Worm (Caenorhabditis elegans) whole organism, late embryonic: ENCODE measurements around the gene mpst-7.

Experiments used
- C38D4.7 ChIP-seq: fragments of 200-800 bp; sonication (Bioruptor generic); optimal IDR thresholded peaks from 2 replicates; lab custom pipeline; 2018; ENCODE audit warnings: mild to moderate bottlenecking, missing genetic modification characterization, moderate library complexity, missing compliant biosample characterization
- K09A11.1 ChIP-seq: sonication (generic microtip); optimal IDR thresholded peaks from 2 replicates; lab custom pipeline; 2017; ENCODE audit warnings: antibody characterized with exemption, mild to moderate bottlenecking, missing genetic modification characterization, missing compliant biosample characterization; ENCODE audit not compliant: insufficient read depth
- Y22D7AL.16 ChIP-seq: sonication (generic microtip); optimal IDR thresholded peaks from 2 replicates; lab custom pipeline; 2016; ENCODE audit warnings: missing genetic modification characterization, missing compliant biosample characterization
- ama-1 ChIP-seq: fragments of 150-350 bp; optimal IDR thresholded peaks from 2 replicates; lab custom pipeline; 2014
- ceh-14 ChIP-seq: sonication (generic microtip); optimal IDR thresholded peaks from 2 replicates; lab custom pipeline; 2016; ENCODE audit warnings: missing genotype, missing genetic modification characterization, missing compliant biosample characterization
- ceh-18 ChIP-seq: sonication (generic microtip); optimal IDR thresholded peaks from 2 replicates; lab custom pipeline; 2016; ENCODE audit warnings: missing genetic modification characterization, missing compliant biosample characterization
- ceh-2 ChIP-seq: sonication (generic microtip); optimal IDR thresholded peaks from 2 replicates; lab custom pipeline; 2016; ENCODE audit warnings: missing genotype, missing genetic modification characterization, missing compliant biosample characterization
- ceh-31 ChIP-seq: sonication (generic microtip); optimal IDR thresholded peaks from 2 replicates; lab custom pipeline; 2016; ENCODE audit warnings: missing genetic modification characterization, missing compliant biosample characterization
- ceh-34 ChIP-seq: sonication (generic microtip); optimal IDR thresholded peaks from 2 replicates; lab custom pipeline; 2016; ENCODE audit warnings: mild to moderate bottlenecking, missing genetic modification characterization, missing compliant biosample characterization
- ceh-48 ChIP-seq: sonication (generic microtip); optimal IDR thresholded peaks from 2 replicates; lab custom pipeline; 2016; ENCODE audit warnings: missing genetic modification characterization, inconsistent platforms, missing compliant biosample characterization
- ceh-6 ChIP-seq: fragments of 200-800 bp; sonication (Bioruptor generic); optimal IDR thresholded peaks from 2 replicates; lab custom pipeline; 2018; ENCODE audit warnings: mild to moderate bottlenecking, missing genetic modification characterization, missing compliant biosample characterization
- ceh-9 ChIP-seq: sonication (generic microtip); optimal IDR thresholded peaks from 2 replicates; lab custom pipeline; 2016; ENCODE audit warnings: mild to moderate bottlenecking, missing genetic modification characterization, inconsistent platforms, missing compliant biosample characterization
- dmd-4 ChIP-seq: sonication (generic microtip); optimal IDR thresholded peaks from 2 replicates; lab custom pipeline; 2016; ENCODE audit warnings: borderline replicate concordance, missing genetic modification characterization, missing compliant biosample characterization
- dve-1 ChIP-seq: sonication (generic microtip); optimal IDR thresholded peaks from 2 replicates; lab custom pipeline; 2017; ENCODE audit warnings: antibody characterized with exemption, mild to moderate bottlenecking, missing genetic modification characterization, missing compliant biosample characterization
- elt-2 ChIP-seq: sonication (generic microtip); optimal IDR thresholded peaks from 2 replicates; lab custom pipeline; 2016; ENCODE audit warnings: missing genetic modification reagents, missing genetic modification characterization, missing compliant biosample characterization
- elt-4 ChIP-seq: sonication (generic microtip); optimal IDR thresholded peaks from 2 replicates; lab custom pipeline; 2016; ENCODE audit warnings: missing genetic modification characterization, missing compliant biosample characterization
- ets-4 ChIP-seq: sonication (generic microtip); optimal IDR thresholded peaks from 2 replicates; lab custom pipeline; 2016; ENCODE audit warnings: missing genetic modification characterization, missing compliant biosample characterization
- fax-1 ChIP-seq: sonication (generic microtip); optimal IDR thresholded peaks from 2 replicates; lab custom pipeline; 2016; ENCODE audit warnings: missing genotype, missing genetic modification characterization, missing compliant biosample characterization
- fkh-10 ChIP-seq: fragments of 150-350 bp; optimal IDR thresholded peaks from 2 replicates; lab custom pipeline; 2014; ENCODE audit warnings: missing biosample characterization, missing genetic modification reagents, missing genetic modification characterization
- hlh-30 ChIP-seq: sonication (generic microtip); optimal IDR thresholded peaks from 2 replicates; lab custom pipeline; 2017; ENCODE audit warnings: antibody characterized with exemption, missing genetic modification characterization, missing compliant biosample characterization; ENCODE audit not compliant: insufficient read depth
- hlh-6 ChIP-seq: sonication (generic microtip); optimal IDR thresholded peaks from 2 replicates; lab custom pipeline; 2016; ENCODE audit warnings: missing genotype, missing genetic modification characterization, missing compliant biosample characterization
- hlh-8 ChIP-seq: sonication (generic microtip); optimal IDR thresholded peaks from 2 replicates; lab custom pipeline; 2016; ENCODE audit warnings: missing genotype, missing genetic modification characterization, missing compliant biosample characterization
- lin-11 ChIP-seq: fragments of 200-800 bp; sonication (Bioruptor generic); optimal IDR thresholded peaks from 2 replicates; lab custom pipeline; 2018; ENCODE audit warnings: mild to moderate bottlenecking, missing genetic modification characterization, missing compliant biosample characterization
- nfya-1 ChIP-seq: sonication (generic microtip); optimal IDR thresholded peaks from 2 replicates; lab custom pipeline; 2017; ENCODE audit warnings: missing genetic modification characterization, mild to moderate bottlenecking, missing compliant biosample characterization, antibody characterized with exemption, moderate library complexity
- npax-4 ChIP-seq: sonication (generic microtip); optimal IDR thresholded peaks from 2 replicates; lab custom pipeline; 2016; ENCODE audit warnings: missing genetic modification characterization, missing compliant biosample characterization
- odd-2 ChIP-seq: sonication (generic microtip); optimal IDR thresholded peaks from 2 replicates; lab custom pipeline; 2017; ENCODE audit warnings: antibody characterized with exemption, mild to moderate bottlenecking, missing genetic modification characterization, missing compliant biosample characterization
- pat-9 ChIP-seq: fragments of 200-800 bp; sonication (Bioruptor generic); optimal IDR thresholded peaks from 2 replicates; lab custom pipeline; 2018; ENCODE audit warnings: mild to moderate bottlenecking, missing genetic modification characterization, moderate library complexity, missing compliant biosample characterization
- pax-1 ChIP-seq: fragments of 150-350 bp; optimal IDR thresholded peaks from 2 replicates; lab custom pipeline; 2014; ENCODE audit warnings: missing biosample characterization, missing genetic modification characterization
- pha-2 ChIP-seq: sonication (generic microtip); optimal IDR thresholded peaks from 2 replicates; lab custom pipeline; 2017; ENCODE audit warnings: mild to moderate bottlenecking, missing genetic modification characterization, missing compliant biosample characterization
- pros-1 ChIP-seq: fragments of 150-350 bp; optimal IDR thresholded peaks from 2 replicates; lab custom pipeline; 2014; ENCODE audit warnings: missing biosample characterization, missing genetic modification reagents, missing genetic modification characterization
- ref-2 ChIP-seq: sonication (generic microtip); optimal IDR thresholded peaks from 2 replicates; lab custom pipeline; 2016; ENCODE audit warnings: missing genetic modification characterization, missing compliant biosample characterization
- sox-2 ChIP-seq: fragments of 200-800 bp; sonication (Bioruptor generic); IDR thresholded peaks from 2 replicates; pipeline ENCODE4 v1.3.6; 2022; ENCODE audit warnings: missing genetic modification reagents, missing genetic modification characterization, missing compliant biosample characterization
- tbx-2 ChIP-seq: sonication (generic microtip); optimal IDR thresholded peaks from 2 replicates; lab custom pipeline; 2016; ENCODE audit warnings: missing genetic modification characterization, missing compliant biosample characterization
- tbx-7 ChIP-seq: sonication (generic microtip); optimal IDR thresholded peaks from 2 replicates; lab custom pipeline; 2016; ENCODE audit warnings: missing genotype, missing genetic modification characterization, missing compliant biosample characterization
- ttx-3 ChIP-seq: sonication (generic microtip); optimal IDR thresholded peaks from 2 replicates; lab custom pipeline; 2016; ENCODE audit warnings: missing genetic modification reagents, missing genetic modification characterization, missing compliant biosample characterization
- unc-42 ChIP-seq: sonication (generic microtip); optimal IDR thresholded peaks from 2 replicates; lab custom pipeline; 2016; ENCODE audit warnings: missing genotype, missing genetic modification characterization, missing compliant biosample characterization
- ztf-16 ChIP-seq: sonication (generic microtip); optimal IDR thresholded peaks from 2 replicates; lab custom pipeline; 2017; ENCODE audit warnings: missing genetic modification characterization, missing compliant biosample characterization

The mpst-7 gene

DNA sequence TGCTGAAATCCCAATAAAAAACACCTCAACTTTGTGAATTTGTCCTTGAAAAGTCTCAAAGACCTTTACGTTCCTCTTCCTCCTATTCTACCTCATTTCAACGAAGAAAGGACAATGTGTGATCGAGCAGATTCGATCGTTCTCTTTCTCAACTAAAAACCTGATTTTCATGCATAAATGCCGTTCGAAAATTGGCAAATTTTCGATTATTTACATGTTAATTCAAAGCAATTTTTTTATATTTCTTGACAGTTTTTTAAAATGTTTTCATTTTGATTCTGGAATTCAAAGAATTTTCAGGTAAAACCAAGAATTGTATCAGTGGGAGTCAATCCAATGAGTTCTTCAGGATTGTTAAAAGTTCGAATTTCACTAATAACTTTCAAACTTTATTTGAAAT lies 7.6 kb upstream of the mpst-7 start, which contains the start of gene lin-46:
TSS of gene lin-46 (plus strand) at position 301 of the 400 bp plus-strand sequence.
- TF ChIP-seq pros-1 (tag; lab: Kevin White, UChicago) (no peak), fax-1 (tag; lab: Kevin White, UChicago) (no peak), elt-4 (no peak), dve-1 (tag; lab: Kevin White, UChicago) (no peak), K09A11.1 (no peak), C38D4.7 (GFP tag; lab: Kevin White, UChicago) (no peak), hlh-6 (tag; lab: Kevin White, UChicago) (no peak), Y22D7AL.16 (no peak), sox-2 (GFP tag; lab: Robert Waterston, UW) (no peak), ceh-14 (tag; lab: Kevin White, UChicago) (no peak), hlh-8 (tag; lab: Kevin White, UChicago) (no peak), hlh-30 (tag; lab: Kevin White, UChicago) (no peak), ref-2 (tag; lab: Kevin White, UChicago) (no peak)
- TF ChIP-seq, all 69 proteins: peak for 0

DNA sequence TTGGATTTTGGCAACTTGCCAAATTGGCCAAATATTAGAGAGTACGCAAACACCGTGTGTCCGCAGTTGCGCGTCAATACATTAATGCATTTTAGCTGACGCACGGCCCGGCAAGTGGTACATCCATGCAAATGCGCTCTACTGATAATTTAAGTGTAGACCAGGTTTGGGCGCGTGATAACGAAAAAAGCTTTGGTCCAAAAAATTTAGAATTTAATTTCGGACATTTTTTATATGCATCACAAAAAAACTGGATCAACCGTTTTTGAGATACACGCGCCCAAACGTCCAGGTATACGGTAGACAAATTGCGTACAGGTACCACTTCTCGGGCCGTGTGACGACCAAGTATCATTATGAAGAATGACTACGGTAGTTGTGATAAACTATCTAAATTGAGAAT lies 7.0 kb upstream of the mpst-7 start, which contains the start of gene R186.8:
TSS of gene R186.8 (minus strand) at position 58 of the 403 bp plus-strand sequence.
- peak; percentile 24 for TF ChIP-seq ceh-18 (tag; lab: Kevin White, UChicago)
- peak; percentile 41 for TF ChIP-seq elt-2 (tag; lab: Kevin White, UChicago)
- TF ChIP-seq nfya-1 (tag; lab: Kevin White, UChicago) = peak; percentile 10
- TF ChIP-seq tbx-2 (tag; lab: Kevin White, UChicago) = peak; percentile 13
- TF ChIP-seq unc-42 (tag; lab: Kevin White, UChicago) = peak; percentile 92
- peak; percentile 45 for TF ChIP-seq ref-2 (tag; lab: Kevin White, UChicago)
- TF ChIP-seq ceh-31 (tag; lab: Kevin White, UChicago) = peak; percentile 19
- TF ChIP-seq ceh-34 = peak; percentile 0

- TF ChIP-seq tbx-7 = no peak
- no peak for TF ChIP-seq ceh-6
- no peak for TF ChIP-seq ceh-9
- no peak for TF ChIP-seq K09A11.1
- TF ChIP-seq pha-2 (tag; lab: Kevin White, UChicago) = no peak
Observed at ce11 chrV:12967110-12967509, 6.2 kb upstream of the mpst-7 start, which contains the start of gene R186.3. Gene R186.3 (minus strand): TSS chrV:12967210.

- TF ChIP-seq sox-2 (GFP tag; lab: Robert Waterston, UW) = no peak
- no peak for TF ChIP-seq ref-2 (tag; lab: Kevin White, UChicago)
- no peak for TF ChIP-seq ceh-6
- TF ChIP-seq elt-4 = no peak
- TF ChIP-seq fkh-10 (GFP tag; lab: Kevin White, UChicago) = no peak
- TF ChIP-seq lin-11 = no peak
- TF ChIP-seq npax-4 (tag; lab: Kevin White, UChicago) = no peak
- TF ChIP-seq ama-1 (lab: Kevin White, UChicago) = no peak
- TF ChIP-seq odd-2 (tag; lab: Kevin White, UChicago) = no peak
- no peak for TF ChIP-seq pat-9 (tag; lab: Kevin White, UChicago)
- no peak for TF ChIP-seq dve-1 (tag; lab: Kevin White, UChicago)
- no peak for TF ChIP-seq hlh-30 (tag; lab: Kevin White, UChicago)
- no peak for TF ChIP-seq ceh-48
- TF ChIP-seq pax-1 = no peak
- TF ChIP-seq dmd-4 (tag; lab: Kevin White, UChicago) = no peak
- no peak for TF ChIP-seq ttx-3 (tag; lab: Kevin White, UChicago)
- TF ChIP-seq ets-4 (tag; lab: Kevin White, UChicago) = no peak
- no peak for TF ChIP-seq ceh-2 (tag; lab: Kevin White, UChicago)
- no peak for TF ChIP-seq ztf-16 (tag; lab: Kevin White, UChicago)
Observed at ce11 chrV:12964076-12964475, 3.1 kb upstream of the mpst-7 start, which contains the start of gene srd-35. Gene srd-35 (plus strand): TSS chrV:12964376.
